Worm (Caenorhabditis elegans): ENCODE results near the gene npr-20.

- TF ChIP-seq W03F9.2 (tag; optimal IDR thresholded peaks at IDR 0.05): no peak
- TF ChIP-seq dao-5 (tag; optimal IDR thresholded peaks at IDR 0.05): no peak
- no peak for TF ChIP-seq him-1 (tag; optimal IDR thresholded peaks at IDR 0.05)
Observed at ce11 chrII:8813659-8814058, 51.3 kb downstream of the npr-20 start.
